Worm (Caenorhabditis elegans): Measurements from ENCODE around the gene rbm-26.
A peak's percentile ranks its signal among the peaks of the same experiment; 100 is the strongest.

rbm-26 gene

ce11 chrIII:5721888-5722287, 10.5 kb downstream of the rbm-26 start:
- TF ChIP-seq T22C8.4 (GFP tag; IDR thresholded peaks at IDR 0.05), result peak; percentile 18; the same call in 1 of the 2 replicates
- peak; percentile 49; the same call in 1 of the 2 replicates for TF ChIP-seq flt-1 (GFP tag; IDR thresholded peaks at IDR 0.05)
- TF ChIP-seq cog-1 (tag; optimal IDR thresholded peaks at IDR 0.05), result no peak

ce11 chrIII:5722550-5722949, 11.2 kb downstream of the rbm-26 start, which contains the start of gene wrm-1:
wrm-1 (plus strand) TSS chrIII:5722850.
- no peak for TF ChIP-seq tab-1 (GFP tag; IDR thresholded peaks at IDR 0.05)
- TF ChIP-seq med-1 (GFP tag; optimal IDR thresholded peaks at IDR 0.05; ENCODE audit: insufficient read depth), result no peak
- no peak for TF ChIP-seq T22C8.4 (GFP tag; IDR thresholded peaks at IDR 0.05)
- TF ChIP-seq cog-1 (tag; optimal IDR thresholded peaks at IDR 0.05), result no peak
- no peak for TF ChIP-seq flt-1 (GFP tag; IDR thresholded peaks at IDR 0.05)
- TF ChIP-seq ztf-23 (GFP tag; IDR thresholded peaks at IDR 0.05), result no peak
- TF ChIP-seq klf-2 (GFP tag; conservative IDR thresholded peaks at IDR 0.05), result no peak
- TF ChIP-seq ref-1 (GFP tag; conservative IDR thresholded peaks at IDR 0.05), result no peak

- TF ChIP-seq cog-1 (tag; optimal IDR thresholded peaks at IDR 0.05) (no peak), med-1 (GFP tag; optimal IDR thresholded peaks at IDR 0.05; ENCODE audit: insufficient read depth) (no peak), tab-1 (GFP tag; IDR thresholded peaks at IDR 0.05) (no peak), flt-1 (GFP tag; IDR thresholded peaks at IDR 0.05) (no peak), ztf-29 (GFP tag; IDR thresholded peaks at IDR 0.05) (no peak), klf-2 (GFP tag; conservative IDR thresholded peaks at IDR 0.05) (no peak), T22C8.4 (GFP tag; IDR thresholded peaks at IDR 0.05) (no peak), ref-1 (GFP tag; conservative IDR thresholded peaks at IDR 0.05) (no peak), ztf-23 (GFP tag; IDR thresholded peaks at IDR 0.05) (no peak)
These were observed 16.5 kb downstream of the rbm-26 start, which contains the start of gene egg-1 for ce11 chrIII:5727827-5728226. egg-1 (plus strand) TSS chrIII:5728180.

ce11 chrIII:5729367-5729766, 18.0 kb downstream of the rbm-26 start:
- no peak for TF ChIP-seq flt-1 (GFP tag; IDR thresholded peaks at IDR 0.05)

ce11 chrIII:5730041-5730440, 18.7 kb downstream of the rbm-26 start:
- no peak for TF ChIP-seq ztf-29 (GFP tag; IDR thresholded peaks at IDR 0.05)
- no peak for TF ChIP-seq ref-1 (GFP tag; conservative IDR thresholded peaks at IDR 0.05)
- TF ChIP-seq flt-1 (GFP tag; IDR thresholded peaks at IDR 0.05), result no peak
- no peak for TF ChIP-seq cog-1 (tag; optimal IDR thresholded peaks at IDR 0.05)
- TF ChIP-seq ztf-23 (GFP tag; IDR thresholded peaks at IDR 0.05), result no peak
- TF ChIP-seq med-1 (GFP tag; optimal IDR thresholded peaks at IDR 0.05; ENCODE audit: insufficient read depth), result no peak
- TF ChIP-seq klf-2 (GFP tag; conservative IDR thresholded peaks at IDR 0.05), result no peak
- no peak for TF ChIP-seq tab-1 (GFP tag; IDR thresholded peaks at IDR 0.05)
- TF ChIP-seq T22C8.4 (GFP tag; IDR thresholded peaks at IDR 0.05), result no peak

- TF ChIP-seq T22C8.4 (GFP tag; IDR thresholded peaks at IDR 0.05) (no peak), cog-1 (tag; optimal IDR thresholded peaks at IDR 0.05) (no peak), flt-1 (GFP tag; IDR thresholded peaks at IDR 0.05) (no peak), med-1 (GFP tag; optimal IDR thresholded peaks at IDR 0.05; ENCODE audit: insufficient read depth) (no peak), ref-1 (GFP tag; conservative IDR thresholded peaks at IDR 0.05) (no peak), ztf-23 (GFP tag; IDR thresholded peaks at IDR 0.05) (no peak), klf-2 (GFP tag; conservative IDR thresholded peaks at IDR 0.05) (no peak), tab-1 (GFP tag; IDR thresholded peaks at IDR 0.05) (no peak), ztf-29 (GFP tag; IDR thresholded peaks at IDR 0.05) (no peak)
These were observed 19.8 kb downstream of the rbm-26 start, which contains the start of the genes B0244.9 and B0244.7 for ce11 chrIII:5730980-5731636. B0244.9 (minus strand) TSS chrIII:5731030. B0244.7 (plus strand) TSS chrIII:5731501.

ce11 chrIII:5732925-5733324, 21.6 kb downstream of the rbm-26 start, which contains the start of gene B0244.17:
B0244.17 (plus strand) TSS chrIII:5733225.
- no peak for TF ChIP-seq tab-1 (GFP tag; IDR thresholded peaks at IDR 0.05)

ce11 chrIII:5734328-5734727, 23.0 kb downstream of the rbm-26 start:
- TF ChIP-seq ztf-23 (GFP tag; IDR thresholded peaks at IDR 0.05) (no peak), ref-1 (GFP tag; conservative IDR thresholded peaks at IDR 0.05) (no peak)

- TF ChIP-seq cog-1 (tag; optimal IDR thresholded peaks at IDR 0.05) (no peak), ref-1 (GFP tag; conservative IDR thresholded peaks at IDR 0.05) (no peak), med-1 (GFP tag; optimal IDR thresholded peaks at IDR 0.05; ENCODE audit: insufficient read depth) (no peak), ztf-29 (GFP tag; IDR thresholded peaks at IDR 0.05) (no peak), T22C8.4 (GFP tag; IDR thresholded peaks at IDR 0.05) (no peak), flt-1 (GFP tag; IDR thresholded peaks at IDR 0.05) (no peak), ztf-23 (GFP tag; IDR thresholded peaks at IDR 0.05) (no peak), tab-1 (GFP tag; IDR thresholded peaks at IDR 0.05) (no peak), klf-2 (GFP tag; conservative IDR thresholded peaks at IDR 0.05) (no peak)
These were observed 23.6 kb downstream of the rbm-26 start, which contains the start of gene B0244.10 for ce11 chrIII:5734905-5735304. B0244.10 (plus strand) TSS chrIII:5735158.

- TF ChIP-seq ztf-23 (GFP tag; IDR thresholded peaks at IDR 0.05) (no peak), cog-1 (tag; optimal IDR thresholded peaks at IDR 0.05) (no peak), klf-2 (GFP tag; conservative IDR thresholded peaks at IDR 0.05) (no peak), ztf-29 (GFP tag; IDR thresholded peaks at IDR 0.05) (no peak), med-1 (GFP tag; optimal IDR thresholded peaks at IDR 0.05; ENCODE audit: insufficient read depth) (no peak), flt-1 (GFP tag; IDR thresholded peaks at IDR 0.05) (no peak), T22C8.4 (GFP tag; IDR thresholded peaks at IDR 0.05) (no peak), ref-1 (GFP tag; conservative IDR thresholded peaks at IDR 0.05) (no peak), tab-1 (GFP tag; IDR thresholded peaks at IDR 0.05) (no peak)
These were observed 26.4 kb downstream of the rbm-26 start, which contains the start of gene B0244.6 for ce11 chrIII:5737708-5738107. B0244.6 (plus strand) TSS chrIII:5738008.
